Worm (Caenorhabditis elegans) whole organism, L2 larva: ENCODE results near the gene C05B5.11.

Experiments used
- aly-2 ChIP-seq: fragments of 150-350 bp; optimal IDR thresholded peaks from 2 replicates; lab custom pipeline; 2014; ENCODE audit warnings: missing biosample characterization, missing genetic modification characterization
- ceh-82 ChIP-seq: fragments of 150-350 bp; optimal IDR thresholded peaks from 2 replicates; lab custom pipeline; 2014; ENCODE audit warnings: missing biosample characterization, missing genetic modification characterization
- elt-1 ChIP-seq: fragments of 150-350 bp; optimal IDR thresholded peaks from 2 replicates; lab custom pipeline; 2014; ENCODE audit warnings: missing biosample characterization, missing genetic modification characterization
- nhr-21 ChIP-seq: fragments of 150-350 bp; optimal IDR thresholded peaks from 2 replicates; lab custom pipeline; 2014; ENCODE audit warnings: missing biosample characterization, missing genetic modification characterization
- nhr-6 ChIP-seq: fragments of 150-350 bp; optimal IDR thresholded peaks from 2 replicates; lab custom pipeline; 2014; ENCODE audit warnings: missing biosample characterization, missing genetic modification characterization
- unc-62 ChIP-seq: fragments of 150-350 bp; optimal IDR thresholded peaks from 2 replicates; lab custom pipeline; 2014; ENCODE audit warnings: missing biosample characterization, missing genetic modification reagents, missing genetic modification characterization

DNA sequence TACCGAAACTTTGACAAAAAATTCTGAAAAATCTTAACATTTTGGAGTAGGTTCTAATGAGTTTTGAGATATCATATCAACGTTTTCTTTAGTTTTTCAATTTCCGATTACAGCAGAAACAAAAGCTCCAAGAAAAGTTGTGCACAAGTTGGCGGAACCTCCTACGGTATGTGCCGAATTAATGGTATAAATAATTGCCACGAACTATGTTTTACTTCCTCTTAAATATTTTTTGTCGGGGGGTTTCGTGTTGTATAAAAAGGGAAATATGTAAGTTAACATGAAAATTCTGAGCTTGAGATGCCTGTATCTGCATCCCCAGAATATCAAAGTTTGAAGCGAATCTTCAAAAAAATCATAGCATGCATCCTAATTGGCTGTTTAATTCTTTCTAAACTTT, 29.6 kb downstream of the C05B5.11 start, which contains the start of gene M04D8.8:
- TF ChIP-seq ceh-82 (tag; lab: Kevin White, UChicago) (no peak), nhr-6 (tag; lab: Kevin White, UChicago) (no peak), elt-1 (no peak), nhr-21 (tag; lab: Kevin White, UChicago) (no peak), aly-2 (no peak), unc-62 (no peak)
